Fruit fly (Drosophila melanogaster) whole organism, prepupa: Measurements from ENCODE around the gene CG5966.

Experiments
- CG11294 ChIP-seq: fragments of 200-800 bp; sonication (Bioruptor generic); IDR thresholded peaks from 2 replicates; pipeline ENCODE4 v1.3.6; 2022; ENCODE audit warnings: missing biosample characterization, missing genetic modification characterization
- CG15336 ChIP-seq: fragments of 200-800 bp; sonication (Bioruptor generic); IDR thresholded peaks from 2 replicates; pipeline ENCODE4 v1.3.6; 2022; ENCODE audit warnings: missing biosample characterization, missing genetic modification characterization
- CG6163 ChIP-seq: fragments of 200-800 bp; sonication (Bioruptor generic); IDR thresholded peaks from 3 replicates; pipeline ENCODE4 v1.3.6; 2022; ENCODE audit warnings: missing biosample characterization, missing genetic modification characterization
- CG7368 ChIP-seq: fragments of 200-800 bp; sonication (Bioruptor generic); optimal IDR thresholded peaks from 3 replicates; lab custom pipeline; 2016; ENCODE audit warnings: missing biosample characterization, missing genetic modification characterization
- Eip93F ChIP-seq: fragments of 200-800 bp; sonication (Bioruptor generic); optimal IDR thresholded peaks from 2 replicates; lab custom pipeline; 2016; ENCODE audit warnings: missing biosample characterization, mild to moderate bottlenecking, missing genetic modification characterization
- fd85E ChIP-seq: fragments of 200-800 bp; sonication (Bioruptor generic); optimal IDR thresholded peaks from 3 replicates; lab custom pipeline; 2016; ENCODE audit warnings: missing biosample characterization, missing genetic modification characterization
- net ChIP-seq: fragments of 200-800 bp; sonication (Bioruptor generic); optimal IDR thresholded peaks from 3 replicates; lab custom pipeline; 2016; ENCODE audit warnings: missing biosample characterization, missing genetic modification characterization

- no peak for TF ChIP-seq net (GFP tag; lab: Kevin White, UChicago)
- no peak for TF ChIP-seq CG7368 (GFP tag; lab: Kevin White, UChicago)
- TF ChIP-seq CG11294 (GFP tag; lab: Robert Waterston, UW) = no peak
- TF ChIP-seq Eip93F = no peak
- no peak for TF ChIP-seq fd85E (GFP tag; lab: Kevin White, UChicago)
- no peak for TF ChIP-seq CG15336
- peak; percentile 55; the same call in 2 of the 3 replicates for TF ChIP-seq CG6163 (GFP tag; lab: Robert Waterston, UW)
Observed at dm6 chrX:6012976-6013684, 24.5 kb downstream of the CG5966 start, which contains the start of gene mab-21.
